Worm (Caenorhabditis elegans) whole organism, L1 larva: ENCODE results near the gene Y37D8A.26.

Experiments
- egl-27 ChIP-seq, 2 experiments: fragments of 150-350 bp in 1 of 2; sonication (generic microtip); optimal IDR thresholded peaks; 3 replicates each; lab custom pipeline; 2017 to 2018; ENCODE audit warnings: missing biosample characterization in 2 of 2, missing genetic modification characterization in 2 of 2, missing genetic modification reagents in 2 of 2
- ets-5 ChIP-seq: fragments of 200-800 bp; sonication (Bioruptor generic); IDR thresholded peaks from 2 replicates; pipeline ENCODE4 v1.3.6; 2022; ENCODE audit warnings: missing genetic modification characterization, missing compliant biosample characterization
- fos-1 ChIP-seq: fragments of 150-350 bp; optimal IDR thresholded peaks from 2 replicates; lab custom pipeline; 2014; ENCODE audit warnings: missing biosample characterization, missing genetic modification characterization
- jun-1 ChIP-seq: fragments of 150-350 bp; optimal IDR thresholded peaks from 2 replicates; lab custom pipeline; 2014; ENCODE audit warnings: missing biosample characterization, missing genetic modification reagents, missing genetic modification characterization
- lin-15B ChIP-seq: fragments of 150-350 bp; sonication (generic microtip); optimal IDR thresholded peaks from 3 replicates; lab custom pipeline; 2014; ENCODE audit warnings: missing biosample characterization, missing genetic modification characterization
- nhr-76 ChIP-seq: sonication (generic microtip); optimal IDR thresholded peaks from 2 replicates; lab custom pipeline; 2017; ENCODE audit warnings: missing biosample characterization, missing genetic modification characterization
- sox-4 ChIP-seq: sonication (generic microtip); optimal IDR thresholded peaks from 2 replicates; lab custom pipeline; 2016; ENCODE audit warnings: missing genetic modification characterization, missing compliant biosample characterization
- tbx-2 ChIP-seq: sonication (generic microtip); optimal IDR thresholded peaks from 2 replicates; lab custom pipeline; 2016; ENCODE audit warnings: missing genetic modification characterization, missing compliant biosample characterization
- unc-62 ChIP-seq: fragments of 150-350 bp; optimal IDR thresholded peaks from 2 replicates; lab custom pipeline; 2014; ENCODE audit warnings: missing biosample characterization, missing genetic modification reagents, missing genetic modification characterization
- ztf-11 ChIP-seq, 2 experiments: sonication (generic microtip); optimal IDR thresholded peaks; 2 replicates each; lab custom pipeline; 2016 to 2017; ENCODE audit warnings: missing genetic modification characterization in 2 of 2, missing biosample characterization in 1 of 2, missing compliant biosample characterization in 1 of 2

- TF ChIP-seq sox-4 (tag; lab: Kevin White, UChicago) (no peak), lin-15B (no peak), fos-1 (tag; lab: Kevin White, UChicago) (no peak), tbx-2 (tag; lab: Kevin White, UChicago) (no peak), ets-5 (GFP tag; lab: Robert Waterston, UW) (no peak), nhr-76 (tag; lab: Kevin White, UChicago) (no peak), jun-1 (tag; lab: Kevin White, UChicago) (no peak), ztf-11 (tag; optimal IDR thresholded peaks at IDR 0.05; lab: Kevin White, UChicago) (no peak), egl-27 (tag; optimal IDR thresholded peaks at IDR 0.05; lab: Kevin White, UChicago) (no peak), unc-62 (GFP tag; lab: Kevin White, UChicago) (no peak)
Measured at ce11 chrIII:12885153-12885552, 28.6 kb upstream of the Y37D8A.26 start.
